Worm (Caenorhabditis elegans): ENCODE data around the gene Y51H4A.935.

DNA sequence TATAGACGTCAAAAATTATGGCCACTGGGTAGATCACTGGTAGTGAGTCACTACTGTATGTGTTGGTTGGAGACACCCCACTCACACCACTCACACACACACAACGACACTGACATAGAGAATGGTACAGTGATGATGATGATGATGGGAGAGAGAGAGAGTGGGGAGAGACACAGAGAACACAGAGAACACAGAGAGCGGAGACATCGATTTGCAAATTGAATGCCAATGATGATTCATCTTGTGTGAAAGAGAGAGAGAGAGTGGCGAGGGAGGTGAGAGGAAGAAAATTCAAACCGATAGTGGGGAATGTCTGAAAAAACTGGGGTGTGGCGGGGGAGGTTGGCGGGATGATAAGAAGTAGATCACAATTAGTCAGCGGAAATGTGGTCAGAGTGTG is 17.1 kb downstream of the Y51H4A.935 start:
- no peak for TF ChIP-seq ztf-11 (tag; optimal IDR thresholded peaks at IDR 0.05)
- no peak for TF ChIP-seq unc-62 (GFP tag; optimal IDR thresholded peaks at IDR 0.05)
- TF ChIP-seq lin-13 (GFP tag; optimal IDR thresholded peaks at IDR 0.05): peak; percentile 14
- no peak for TF ChIP-seq elt-2 (tag; optimal IDR thresholded peaks at IDR 0.05)
- no peak for TF ChIP-seq isw-1 (GFP tag; IDR thresholded peaks at IDR 0.05)
- no peak for TF ChIP-seq aly-2 (tag; optimal IDR thresholded peaks at IDR 0.05)
- TF ChIP-seq pag-3 (tag; optimal IDR thresholded peaks at IDR 0.05; ENCODE audit: borderline replicate concordance, insufficient read depth): no peak
